Worm (Caenorhabditis elegans) whole organism, L2 larva: ENCODE results near the gene lys-5.

Experiments
- C34F6.9 ChIP-seq: fragments of 150-350 bp; optimal IDR thresholded peaks from 2 replicates; lab custom pipeline; 2014; ENCODE audit warnings: missing biosample characterization, missing genetic modification characterization
- F13H6.1 ChIP-seq: sonication (generic microtip); optimal IDR thresholded peaks from 2 replicates; lab custom pipeline; 2016; ENCODE audit warnings: missing genetic modification characterization, missing compliant biosample characterization
- Y55F3AM.14 ChIP-seq: fragments of 200-800 bp; sonication (Bioruptor generic); optimal IDR thresholded peaks from 2 replicates; lab custom pipeline; 2018; ENCODE audit warnings: mild to moderate bottlenecking, missing genetic modification characterization, missing compliant biosample characterization
- ZK546.5 ChIP-seq: sonication (generic microtip); optimal IDR thresholded peaks from 2 replicates; lab custom pipeline; 2017; ENCODE audit warnings: missing biosample characterization, missing genetic modification characterization
- aly-2 ChIP-seq: fragments of 150-350 bp; optimal IDR thresholded peaks from 2 replicates; lab custom pipeline; 2014; ENCODE audit warnings: missing biosample characterization, missing genetic modification characterization
- ceh-16 ChIP-seq: fragments of 150-350 bp; optimal IDR thresholded peaks from 2 replicates; lab custom pipeline; 2014; ENCODE audit warnings: missing biosample characterization, missing genetic modification characterization
- ceh-82 ChIP-seq: fragments of 150-350 bp; optimal IDR thresholded peaks from 2 replicates; lab custom pipeline; 2014; ENCODE audit warnings: missing biosample characterization, missing genetic modification characterization
- crh-2 ChIP-seq: sonication (generic microtip); optimal IDR thresholded peaks from 2 replicates; lab custom pipeline; 2017; ENCODE audit warnings: missing biosample characterization, missing genetic modification characterization
- egl-27 ChIP-seq: sonication (generic microtip); optimal IDR thresholded peaks from 3 replicates; lab custom pipeline; 2017; ENCODE audit warnings: missing biosample characterization, missing genetic modification reagents, missing genetic modification characterization
- elt-3 ChIP-seq: sonication (generic microtip); optimal IDR thresholded peaks from 2 replicates; lab custom pipeline; 2017; ENCODE audit warnings: missing biosample characterization, missing genetic modification characterization
- fos-1 ChIP-seq: fragments of 150-350 bp; optimal IDR thresholded peaks from 2 replicates; lab custom pipeline; 2014; ENCODE audit warnings: missing biosample characterization, missing genetic modification characterization
- gmeb-1 ChIP-seq: fragments of 150-350 bp; optimal IDR thresholded peaks from 2 replicates; lab custom pipeline; 2014; ENCODE audit warnings: missing biosample characterization, missing genetic modification characterization
- lin-13 ChIP-seq: fragments of 150-350 bp; optimal IDR thresholded peaks from 2 replicates; lab custom pipeline; 2014; ENCODE audit warnings: missing biosample characterization, missing genetic modification reagents, missing genetic modification characterization
- lin-39 ChIP-seq: fragments of 150-350 bp; optimal IDR thresholded peaks from 2 replicates; lab custom pipeline; 2014; ENCODE audit warnings: missing biosample characterization, missing genetic modification reagents, missing genetic modification characterization
- lsy-2 ChIP-seq, 2 experiments: fragments of 150-350 bp in 1 of 2; sonication (generic microtip) in 1 of 2; optimal IDR thresholded peaks; 2 replicates each; lab custom pipeline; 2014 to 2017; ENCODE audit warnings: missing biosample characterization in 2 of 2, missing genetic modification characterization in 2 of 2
- mab-5 ChIP-seq: fragments of 150-350 bp; optimal IDR thresholded peaks from 2 replicates; lab custom pipeline; 2014; ENCODE audit warnings: missing biosample characterization, missing genetic modification characterization
- mdl-1 ChIP-seq, 2 experiments: fragments of 150-350 bp in 1 of 2; sonication (generic microtip) in 1 of 2; optimal IDR thresholded peaks; 2 replicates each; lab custom pipeline; 2017; ENCODE audit warnings: missing biosample characterization in 2 of 2, missing genetic modification characterization in 2 of 2
- nhr-10 ChIP-seq: sonication (generic microtip); optimal IDR thresholded peaks from 2 replicates; lab custom pipeline; 2017; ENCODE audit warnings: missing biosample characterization, missing genetic modification characterization
- nhr-12 ChIP-seq: fragments of 150-350 bp; optimal IDR thresholded peaks from 2 replicates; lab custom pipeline; 2014; ENCODE audit warnings: missing biosample characterization, missing genetic modification characterization
- nhr-129 ChIP-seq: fragments of 150-350 bp; optimal IDR thresholded peaks from 2 replicates; lab custom pipeline; 2014; ENCODE audit warnings: missing biosample characterization, missing genetic modification characterization
- nhr-21 ChIP-seq: fragments of 150-350 bp; optimal IDR thresholded peaks from 2 replicates; lab custom pipeline; 2014; ENCODE audit warnings: missing biosample characterization, missing genetic modification characterization
- nhr-25 ChIP-seq: fragments of 150-350 bp; sonication (generic microtip); optimal IDR thresholded peaks from 3 replicates; lab custom pipeline; 2014; ENCODE audit warnings: missing biosample characterization, missing genetic modification characterization
- nhr-77 ChIP-seq: fragments of 150-350 bp; optimal IDR thresholded peaks from 2 replicates; lab custom pipeline; 2014; ENCODE audit warnings: missing biosample characterization, missing genetic modification characterization
- peb-1 ChIP-seq: fragments of 150-350 bp; optimal IDR thresholded peaks from 2 replicates; lab custom pipeline; 2014; ENCODE audit warnings: missing biosample characterization, missing genetic modification characterization
- skn-1 ChIP-seq: sonication (generic microtip); optimal IDR thresholded peaks from 2 replicates; lab custom pipeline; 2017; ENCODE audit warnings: missing biosample characterization, missing genetic modification characterization
- sma-9 ChIP-seq, 2 experiments: fragments of 150-350 bp in 1 of 2; sonication (generic microtip) in 1 of 2; optimal IDR thresholded peaks; 2 replicates each; lab custom pipeline; 2014 to 2016; ENCODE audit warnings: missing genetic modification characterization in 2 of 2, mild to moderate bottlenecking in 1 of 2, missing biosample characterization in 1 of 2, missing compliant biosample characterization in 1 of 2, missing genetic modification reagents in 1 of 2, moderate library complexity in 1 of 2
- unc-62 ChIP-seq: fragments of 150-350 bp; optimal IDR thresholded peaks from 2 replicates; lab custom pipeline; 2014; ENCODE audit warnings: missing biosample characterization, missing genetic modification reagents, missing genetic modification characterization
- zag-1 ChIP-seq: fragments of 150-350 bp; optimal IDR thresholded peaks from 2 replicates; lab custom pipeline; 2014; ENCODE audit warnings: missing biosample characterization, missing genetic modification characterization
- ztf-1 ChIP-seq: fragments of 200-800 bp; sonication (Bioruptor generic); conservative IDR thresholded peaks from 2 replicates; pipeline ENCODE4 v1.3.6; 2022; ENCODE audit warnings: missing genetic modification characterization, missing compliant biosample characterization
- ztf-11 ChIP-seq: sonication (generic microtip); optimal IDR thresholded peaks from 2 replicates; lab custom pipeline; 2017; ENCODE audit warnings: missing biosample characterization, missing genetic modification characterization
- ztf-4 ChIP-seq: fragments of 150-350 bp; optimal IDR thresholded peaks from 2 replicates; lab custom pipeline; 2014; ENCODE audit warnings: missing biosample characterization, missing genetic modification characterization

Gene lys-5

ce11 chrIV:11635437-11636408 lies 10.3 kb upstream of the lys-5 start, which contains the start of gene mars-1 (continued):
- no peak for TF ChIP-seq mab-5 (tag; lab: Kevin White, UChicago)
- no peak for TF ChIP-seq ztf-11 (tag; lab: Kevin White, UChicago)

- TF ChIP-seq peb-1 (tag; lab: Kevin White, UChicago) = no peak
- no peak for TF ChIP-seq lsy-2 (tag; optimal IDR thresholded peaks at IDR 0.05; lab: Kevin White, UChicago)
- TF ChIP-seq nhr-129 (tag; lab: Kevin White, UChicago) = no peak
- TF ChIP-seq ztf-1 (GFP tag; lab: Robert Waterston, UW) = no peak
- TF ChIP-seq gmeb-1 (tag; lab: Kevin White, UChicago) = no peak
Observed at ce11 chrIV:11631750-11632149, 6.4 kb upstream of the lys-5 start, which contains the start of gene F58B3.4. TSS of gene F58B3.4 (minus strand) at chrIV:11631850.

DNA sequence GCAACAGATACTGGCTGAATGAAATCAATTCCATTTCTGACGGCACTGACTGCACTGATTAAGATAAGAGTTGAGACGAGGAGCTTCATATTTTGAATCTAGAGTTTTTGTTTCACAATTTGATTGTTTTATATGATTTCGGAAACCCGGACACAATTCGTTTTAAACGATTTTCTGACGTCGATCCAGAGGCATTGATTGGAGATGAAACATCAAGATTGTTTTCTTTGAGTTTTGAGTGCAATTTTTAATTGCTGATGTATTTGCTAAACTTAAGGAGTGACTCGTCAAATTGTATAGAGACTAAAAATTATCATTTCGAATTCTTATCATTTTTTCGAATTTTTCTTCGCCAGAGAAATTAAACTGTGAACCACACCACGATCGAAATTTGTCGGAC lies 2.5 kb upstream of the lys-5 start, which contains the start of gene lys-6:
Gene lys-6, minus strand, starts transcription at position 101 of the 400 bp plus-strand sequence.
- TF ChIP-seq elt-3 (no peak), nhr-129 (tag; lab: Kevin White, UChicago) (no peak), fos-1 (no peak), nhr-12 (tag; lab: Kevin White, UChicago) (no peak), ZK546.5 (no peak), F13H6.1 (no peak), Y55F3AM.14 (GFP tag; lab: Kevin White, UChicago) (no peak), C34F6.9 (tag; lab: Kevin White, UChicago) (no peak), ceh-82 (tag; lab: Kevin White, UChicago) (no peak), gmeb-1 (tag; lab: Kevin White, UChicago) (no peak)

ce11 chrIV:11623759-11624287 lies 1.6 kb downstream of the lys-5 start:
- peak; percentile 27 for TF ChIP-seq crh-2 (tag; lab: Kevin White, UChicago)
- TF ChIP-seq ceh-16 (tag; lab: Kevin White, UChicago) = no peak
- TF ChIP-seq gmeb-1 (tag; lab: Kevin White, UChicago) = peak; percentile 7
- peak; percentile 40 for TF ChIP-seq fos-1
- no peak for TF ChIP-seq mdl-1 (tag; optimal IDR thresholded peaks at IDR 0.05; lab: Kevin White, UChicago)
- TF ChIP-seq sma-9 (GFP tag; optimal IDR thresholded peaks at IDR 0.05; lab: Kevin White, UChicago) = peak; percentile 54
- no peak for TF ChIP-seq sma-9 (tag; optimal IDR thresholded peaks at IDR 0.05; lab: Kevin White, UChicago)

ce11 chrIV:11623060-11623459 lies 2.3 kb downstream of the lys-5 start, which contains the start of gene lys-4:
TSS of gene lys-4 (minus strand) at chrIV:11623174.
- TF ChIP-seq fos-1 = peak; percentile 38
- no peak for TF ChIP-seq elt-3
- peak; percentile 25 for TF ChIP-seq sma-9 (GFP tag; optimal IDR thresholded peaks at IDR 0.05; lab: Kevin White, UChicago)
- no peak for TF ChIP-seq sma-9 (tag; optimal IDR thresholded peaks at IDR 0.05; lab: Kevin White, UChicago)

DNA sequence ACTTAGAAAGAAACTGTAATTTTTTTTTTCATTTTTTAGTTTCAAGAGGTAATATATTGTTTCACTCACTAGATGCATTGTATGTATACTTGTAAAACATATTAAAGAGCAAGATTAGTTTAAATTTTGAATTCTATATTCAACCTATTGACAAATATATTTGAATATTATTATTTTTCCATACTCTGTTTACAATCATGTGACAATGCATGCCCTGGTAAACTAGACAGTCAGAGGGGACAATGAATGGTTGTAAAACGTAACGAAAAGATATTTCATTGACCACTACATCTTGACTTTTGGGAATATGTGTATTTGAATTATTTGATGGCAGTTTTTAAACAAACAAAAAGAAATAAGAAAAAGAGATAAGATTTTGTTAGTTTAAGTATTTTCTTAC lies 3.0 kb downstream of the lys-5 start:
- no peak for TF ChIP-seq nhr-129 (tag; lab: Kevin White, UChicago)
- TF ChIP-seq ztf-4 (tag; lab: Kevin White, UChicago) = no peak
- TF ChIP-seq fos-1 = no peak
- no peak for TF ChIP-seq nhr-77 (tag; lab: Kevin White, UChicago)
- TF ChIP-seq unc-62 (GFP tag; lab: Kevin White, UChicago) = no peak
- TF ChIP-seq skn-1 (tag; lab: Kevin White, UChicago) = no peak
- no peak for TF ChIP-seq egl-27 (tag; lab: Kevin White, UChicago)
- no peak for TF ChIP-seq nhr-21 (tag; lab: Kevin White, UChicago)
- TF ChIP-seq ceh-82 (tag; lab: Kevin White, UChicago) = no peak
- TF ChIP-seq mdl-1 (tag; optimal IDR thresholded peaks at IDR 0.05; lab: Kevin White, UChicago) = no peak
- no peak for TF ChIP-seq ztf-1 (GFP tag; lab: Robert Waterston, UW)
- TF ChIP-seq nhr-10 (tag; lab: Kevin White, UChicago) = no peak
- no peak for TF ChIP-seq lin-39 (tag; lab: Kevin White, UChicago)
- no peak for TF ChIP-seq zag-1 (tag; lab: Kevin White, UChicago)
- TF ChIP-seq ztf-11 (tag; lab: Kevin White, UChicago) = no peak
- no peak for TF ChIP-seq nhr-25
- no peak for TF ChIP-seq gmeb-1 (tag; lab: Kevin White, UChicago)
- no peak for TF ChIP-seq lin-13 (GFP tag; lab: Kevin White, UChicago)
- TF ChIP-seq ceh-16 (tag; lab: Kevin White, UChicago) = no peak
- TF ChIP-seq aly-2 (tag; lab: Kevin White, UChicago) = no peak
